Worm (Caenorhabditis elegans): ENCODE results near the gene gst-6.

The gst-6 gene

ce11 chrII:4925198-4925764, 45.6 kb downstream of the gst-6 start, which contains the start of gene aagr-2:
Gene aagr-2, minus strand, starts transcription at chrII:4925248.
- TF ChIP-seq lir-3 (tag; optimal IDR thresholded peaks at IDR 0.05; ENCODE audit: poor library complexity) (no peak), mef-2 (tag; optimal IDR thresholded peaks at IDR 0.05) (no peak), unc-98 (GFP tag; IDR thresholded peaks at IDR 0.05) (no peak), ceh-63 (GFP tag; optimal IDR thresholded peaks at IDR 0.05) (no peak), fkh-8 (tag; optimal IDR thresholded peaks at IDR 0.05) (no peak), hlh-17 (GFP tag; optimal IDR thresholded peaks at IDR 0.05; ENCODE audit: borderline replicate concordance) (no peak), C16A3.4 (tag; optimal IDR thresholded peaks at IDR 0.05) (no peak), unc-62 (GFP tag; optimal IDR thresholded peaks at IDR 0.05) (no peak), sup-37 (GFP tag; optimal IDR thresholded peaks at IDR 0.05) (no peak), C34B4.2 (tag; optimal IDR thresholded peaks at IDR 0.05) (no peak), ztf-11 (tag; optimal IDR thresholded peaks at IDR 0.05) (no peak), tbx-2 (tag; optimal IDR thresholded peaks at IDR 0.05) (no peak), irx-1 (tag; optimal IDR thresholded peaks at IDR 0.05) (no peak), vab-15 (tag; optimal IDR thresholded peaks at IDR 0.05) (no peak), mdl-1 (tag; optimal IDR thresholded peaks at IDR 0.05) (peak in 1 of 2 experiments; percentile 74), nhr-47 (tag; optimal IDR thresholded peaks at IDR 0.05) (no peak), C04F5.9 (tag; optimal IDR thresholded peaks at IDR 0.05) (no peak), pag-3 (tag; optimal IDR thresholded peaks at IDR 0.05; ENCODE audit: borderline replicate concordance, insufficient read depth) (no peak), zip-4 (GFP tag; optimal IDR thresholded peaks at IDR 0.05) (no peak), efl-1 (optimal IDR thresholded peaks at IDR 0.05) (no peak), efl-1 (GFP tag; optimal IDR thresholded peaks at IDR 0.05 in 1 of 2) (peak in 1 of 2 experiments; percentile 85), jun-1 (tag; optimal IDR thresholded peaks at IDR 0.05) (peak; percentile 19), hpl-2 (GFP tag; optimal IDR thresholded peaks at IDR 0.05) (no peak), ama-1 (optimal IDR thresholded peaks at IDR 0.05) (no peak), snpc-4 (tag; optimal IDR thresholded peaks at IDR 0.05) (no peak), lin-35 (GFP tag; optimal IDR thresholded peaks at IDR 0.05) (peak in 1 of 2 experiments; percentile 60), unc-86 (tag; optimal IDR thresholded peaks at IDR 0.05) (no peak), sox-4 (tag; optimal IDR thresholded peaks at IDR 0.05) (no peak), mep-1 (tag; optimal IDR thresholded peaks at IDR 0.05) (no peak), pqm-1 (tag; optimal IDR thresholded peaks at IDR 0.05) (peak; percentile 67), fkh-10 (GFP tag; optimal IDR thresholded peaks at IDR 0.05) (no peak), egl-27 (tag; optimal IDR thresholded peaks at IDR 0.05) (no peak), snu-23 (GFP tag; optimal IDR thresholded peaks at IDR 0.05) (no peak), aha-1 (tag; optimal IDR thresholded peaks at IDR 0.05) (no peak), aly-2 (tag; optimal IDR thresholded peaks at IDR 0.05) (no peak), efl-3 (GFP tag; optimal IDR thresholded peaks at IDR 0.05) (no peak), elt-2 (tag; optimal IDR thresholded peaks at IDR 0.05) (peak; percentile 100), nhr-19 (GFP tag; conservative IDR thresholded peaks at IDR 0.05) (no peak), unc-130 (tag; optimal IDR thresholded peaks at IDR 0.05) (no peak), elt-3 (tag; optimal IDR thresholded peaks at IDR 0.05) (no peak), dsc-1 (tag; optimal IDR thresholded peaks at IDR 0.05) (no peak), nhr-76 (tag; optimal IDR thresholded peaks at IDR 0.05) (no peak), nhr-12 (tag; optimal IDR thresholded peaks at IDR 0.05) (no peak), fkh-4 (tag; optimal IDR thresholded peaks at IDR 0.05; ENCODE audit: borderline replicate concordance) (no peak), ceh-88 (GFP tag; IDR thresholded peaks at IDR 0.05) (no peak), ets-5 (GFP tag; IDR thresholded peaks at IDR 0.05) (no peak), alr-1 (tag; optimal IDR thresholded peaks at IDR 0.05; ENCODE audit: borderline replicate concordance) (no peak), nhr-77 (tag; optimal IDR thresholded peaks at IDR 0.05) (no peak), lin-15B (tag; optimal IDR thresholded peaks at IDR 0.05) (no peak), nhr-28 (tag; optimal IDR thresholded peaks at IDR 0.05) (no peak), ceh-90 (tag; optimal IDR thresholded peaks at IDR 0.05) (no peak), unc-30 (tag; optimal IDR thresholded peaks at IDR 0.05) (no peak), nhr-11 (tag; optimal IDR thresholded peaks at IDR 0.05) (no peak)
